Fruit fly (Drosophila melanogaster) whole organism, embryonic: ENCODE measurements around the gene Syx4.
A peak's percentile ranks its signal among the peaks of the same experiment; 100 is the strongest.

ENCODE experiments used
- Aef1 ChIP-seq: fragments of 200-800 bp; sonication (Bioruptor generic); IDR thresholded peaks from 3 replicates; pipeline ENCODE4 v1.3.6; 2022; ENCODE audit warnings: missing biosample characterization, missing genetic modification characterization
- Asciz ChIP-seq: fragments of 200-800 bp; sonication (Bioruptor generic); optimal IDR thresholded peaks from 2 replicates; lab custom pipeline; 2017; ENCODE audit warnings: missing biosample characterization, mild to moderate bottlenecking, missing genetic modification characterization, missing genetic modification reagents
- Bdp1 ChIP-seq: fragments of 200-800 bp; sonication (Bioruptor generic); optimal IDR thresholded peaks from 3 replicates; lab custom pipeline; 2016; ENCODE audit warnings: missing biosample characterization, missing genetic modification characterization
- CG11456 ChIP-seq: fragments of 200-800 bp; sonication (Bioruptor generic); IDR thresholded peaks from 3 replicates; pipeline ENCODE4 v1.3.6; 2022; ENCODE audit warnings: missing biosample characterization, missing genetic modification characterization
- CG11695 ChIP-seq: fragments of 200-800 bp; sonication (Bioruptor generic); IDR thresholded peaks from 3 replicates; pipeline ENCODE4 v1.3.6; 2022; ENCODE audit warnings: missing biosample characterization, missing genetic modification characterization
- CG15073 ChIP-seq: fragments of 200-800 bp; sonication (Bioruptor generic); optimal IDR thresholded peaks from 2 replicates; lab custom pipeline; 2016; ENCODE audit warnings: missing biosample characterization, missing genetic modification characterization
- CG1529 ChIP-seq: fragments of 200-800 bp; sonication (Bioruptor generic); optimal IDR thresholded peaks from 3 replicates; lab custom pipeline; 2018; ENCODE audit warnings: missing biosample characterization, missing genetic modification characterization
- CG15479 ChIP-seq: fragments of 200-800 bp; sonication (Bioruptor generic); optimal IDR thresholded peaks from 3 replicates; lab custom pipeline; 2019; ENCODE audit warnings: missing biosample characterization, mild to moderate bottlenecking, missing genetic modification characterization, moderate library complexity
- CG17186 ChIP-seq: fragments of 200-800 bp; sonication (Bioruptor generic); optimal IDR thresholded peaks from 3 replicates; lab custom pipeline; 2017; ENCODE audit warnings: missing biosample characterization, missing genetic modification reagents, missing genetic modification characterization
- CG17829 ChIP-seq: fragments of 200-800 bp; optimal IDR thresholded peaks from 2 replicates; lab custom pipeline; 2019; ENCODE audit warnings: missing biosample characterization, mild to moderate bottlenecking, missing genetic modification characterization, moderate library complexity
- CG1792 ChIP-seq: fragments of 200-800 bp; sonication (Bioruptor generic); optimal IDR thresholded peaks from 2 replicates; lab custom pipeline; 2016; ENCODE audit warnings: missing biosample characterization, missing genetic modification characterization
- CG30020 ChIP-seq: fragments of 200-800 bp; optimal IDR thresholded peaks from 2 replicates; lab custom pipeline; 2019; ENCODE audit warnings: missing biosample characterization, mild to moderate bottlenecking, missing genetic modification characterization, moderate library complexity
- CG31365 ChIP-seq: fragments of 200-800 bp; sonication (Bioruptor generic); optimal IDR thresholded peaks from 2 replicates; lab custom pipeline; 2018; ENCODE audit warnings: missing biosample characterization, mild to moderate bottlenecking, missing genetic modification characterization
- CG32532 ChIP-seq: fragments of 200-800 bp; sonication (Bioruptor generic); IDR thresholded peaks from 2 replicates; pipeline ENCODE4 v1.3.6; 2022; ENCODE audit warnings: missing biosample characterization, missing genetic modification characterization
- CG33557 ChIP-seq: fragments of 200-800 bp; sonication (Bioruptor generic); optimal IDR thresholded peaks from 2 replicates; lab custom pipeline; 2019; ENCODE audit warnings: missing biosample characterization, mild to moderate bottlenecking, missing genetic modification characterization, moderate library complexity
- CG3407 ChIP-seq: fragments of 200-800 bp; sonication (Bioruptor generic); optimal IDR thresholded peaks from 2 replicates; lab custom pipeline; 2018; ENCODE audit warnings: missing biosample characterization, mild to moderate bottlenecking, missing genetic modification characterization
- CG34376 ChIP-seq: fragments of 200-800 bp; sonication (Bioruptor generic); optimal IDR thresholded peaks from 2 replicates; lab custom pipeline; 2018; ENCODE audit warnings: missing biosample characterization, mild to moderate bottlenecking, missing genetic modification characterization
- CG4617 ChIP-seq: fragments of 200-800 bp; sonication (Bioruptor generic); optimal IDR thresholded peaks from 3 replicates; lab custom pipeline; 2016; ENCODE audit warnings: missing biosample characterization, missing genetic modification characterization, borderline replicate concordance
- CG5953 ChIP-seq: fragments of 200-800 bp; sonication (Bioruptor generic); IDR thresholded peaks from 2 replicates; pipeline ENCODE4 v1.3.6; 2022; ENCODE audit warnings: missing biosample characterization, missing genetic modification characterization
- CG6791 ChIP-seq: fragments of 200-800 bp; sonication (Bioruptor generic); IDR thresholded peaks from 3 replicates; pipeline ENCODE4 v1.3.6; 2022; ENCODE audit warnings: missing biosample characterization, missing genetic modification characterization; ENCODE audit not compliant: partially characterized antibody
- CG6813 ChIP-seq: fragments of 200-800 bp; sonication (Bioruptor generic); optimal IDR thresholded peaks from 2 replicates; lab custom pipeline; 2017; ENCODE audit warnings: missing biosample characterization, missing genetic modification characterization, mild to moderate bottlenecking, moderate library complexity, missing genetic modification reagents
- CG8944 ChIP-seq: fragments of 200-800 bp; sonication (Bioruptor generic); optimal IDR thresholded peaks from 3 replicates; lab custom pipeline; 2016; ENCODE audit warnings: missing biosample characterization, missing genetic modification characterization
- CG9727 ChIP-seq: fragments of 200-800 bp; sonication (Bioruptor generic); optimal IDR thresholded peaks from 3 replicates; lab custom pipeline; 2017; ENCODE audit warnings: missing biosample characterization, mild to moderate bottlenecking, missing genetic modification characterization
- Doc2 ChIP-seq: fragments of 200-800 bp; sonication (Bioruptor generic); IDR thresholded peaks from 2 replicates; pipeline ENCODE4 v1.3.6; 2022; ENCODE audit warnings: missing biosample characterization, missing genetic modification characterization
- Dp ChIP-seq: fragments of 200-800 bp; sonication (Bioruptor generic); optimal IDR thresholded peaks from 2 replicates; lab custom pipeline; 2018; ENCODE audit warnings: missing biosample characterization, mild to moderate bottlenecking, missing genetic modification characterization, moderate library complexity
- Hr78 ChIP-seq, 2 experiments: fragments of 200-800 bp in 1 of 2; fragments of >200 bp in 1 of 2; sonication (Bioruptor generic) in 1 of 2; optimal IDR thresholded peaks; 2 replicates each; lab custom pipeline; 2017 to 2019; ENCODE audit warnings: missing biosample characterization in 2 of 2, missing genetic modification characterization in 2 of 2, mild to moderate bottlenecking in 1 of 2, moderate library complexity in 1 of 2
- MTF-1 ChIP-seq: fragments of 200-800 bp; sonication (Bioruptor generic); optimal IDR thresholded peaks from 2 replicates; lab custom pipeline; 2018; ENCODE audit warnings: missing biosample characterization, mild to moderate bottlenecking, missing genetic modification characterization, borderline replicate concordance
- Nf-YC ChIP-seq: fragments of 200-800 bp; optimal IDR thresholded peaks from 3 replicates; lab custom pipeline; 2019; ENCODE audit warnings: missing biosample characterization, mild to moderate bottlenecking, missing genetic modification characterization, moderate library complexity
- Scr ChIP-seq: fragments of 200-800 bp; sonication (Bioruptor generic); IDR thresholded peaks from 2 replicates; pipeline ENCODE4 v1.3.6; 2022; ENCODE audit warnings: missing biosample characterization, missing genetic modification characterization; ENCODE audit not compliant: partially characterized antibody
- Taf1 ChIP-seq: fragments of 200-800 bp; sonication (Bioruptor generic); IDR thresholded peaks from 2 replicates; pipeline ENCODE4 v1.3.6; 2022; ENCODE audit warnings: missing biosample characterization, missing genetic modification characterization
- al ChIP-seq: fragments of 200-800 bp; sonication (Bioruptor generic); IDR thresholded peaks from 2 replicates; pipeline ENCODE4 v1.3.6; 2022; ENCODE audit warnings: missing biosample characterization, missing genetic modification characterization
- bigmax ChIP-seq: fragments of 200-800 bp; sonication (Bioruptor generic); optimal IDR thresholded peaks from 2 replicates; lab custom pipeline; 2018; ENCODE audit warnings: missing biosample characterization, mild to moderate bottlenecking, missing genetic modification characterization
- br ChIP-seq: fragments of >200 bp; optimal IDR thresholded peaks from 2 replicates; lab custom pipeline; 2017
- crol ChIP-seq: fragments of 200-800 bp; sonication (Bioruptor generic); IDR thresholded peaks from 2 replicates; pipeline ENCODE4 v1.3.6; 2022; ENCODE audit warnings: missing biosample characterization, missing genetic modification characterization
- cwo ChIP-seq: fragments of 200-800 bp; sonication (Bioruptor generic); optimal IDR thresholded peaks from 3 replicates; lab custom pipeline; 2017; ENCODE audit warnings: missing biosample characterization, missing genetic modification characterization, mild to moderate bottlenecking, moderate library complexity, missing genetic modification reagents
- dm ChIP-seq: fragments of 200-800 bp; sonication (Bioruptor generic); optimal IDR thresholded peaks from 3 replicates; lab custom pipeline; 2016; ENCODE audit warnings: missing biosample characterization, missing genetic modification characterization
- en ChIP-seq: fragments of 200-800 bp; sonication (Bioruptor generic); optimal IDR thresholded peaks from 2 replicates; lab custom pipeline; 2016; ENCODE audit warnings: missing biosample characterization, missing genetic modification characterization
- fd3F ChIP-seq: fragments of 200-800 bp; sonication (Bioruptor generic); optimal IDR thresholded peaks from 2 replicates; lab custom pipeline; 2018; ENCODE audit warnings: missing biosample characterization, mild to moderate bottlenecking, missing genetic modification characterization, moderate library complexity
- gsb-n ChIP-seq: fragments of 200-800 bp; sonication (Bioruptor generic); optimal IDR thresholded peaks from 3 replicates; lab custom pipeline; 2018; ENCODE audit warnings: missing biosample characterization, mild to moderate bottlenecking, missing genetic modification characterization
- jumu ChIP-seq: fragments of 200-800 bp; sonication (Bioruptor generic); optimal IDR thresholded peaks from 3 replicates; lab custom pipeline; 2016; ENCODE audit warnings: missing biosample characterization, missing genetic modification characterization
- lilli ChIP-seq: fragments of 200-800 bp; sonication (Bioruptor generic); optimal IDR thresholded peaks from 3 replicates; lab custom pipeline; 2016; ENCODE audit warnings: missing biosample characterization, missing genetic modification characterization
- lola ChIP-seq, 3 experiments: fragments of >200 bp in 2 of 3; fragments of 200-800 bp in 1 of 3; sonication (Bioruptor generic) in 1 of 3; optimal IDR thresholded peaks; 2 replicates each; lab custom pipeline; 2017 to 2019; ENCODE audit warnings: missing biosample characterization in 3 of 3, missing genetic modification characterization in 3 of 3, mild to moderate bottlenecking in 1 of 3, moderate library complexity in 1 of 3
- mld ChIP-seq: fragments of 200-800 bp; sonication (Bioruptor generic); IDR thresholded peaks from 3 replicates; pipeline ENCODE4 v1.3.6; 2022; ENCODE audit warnings: missing biosample characterization, missing genetic modification characterization; ENCODE audit not compliant: partially characterized antibody
- nerfin-1 ChIP-seq: fragments of 200-800 bp; sonication (Bioruptor generic); optimal IDR thresholded peaks from 3 replicates; lab custom pipeline; 2019; ENCODE audit warnings: missing biosample characterization, mild to moderate bottlenecking, missing genetic modification characterization, moderate library complexity
- org-1 ChIP-seq: fragments of 200-800 bp; sonication (Bioruptor generic); optimal IDR thresholded peaks from 2 replicates; lab custom pipeline; 2017; ENCODE audit warnings: missing biosample characterization, missing genetic modification characterization
- otp ChIP-seq: fragments of 200-800 bp; sonication (Bioruptor generic); IDR thresholded peaks from 3 replicates; pipeline ENCODE4, ENCODE4 v1.3.6; 2022; ENCODE audit warnings: missing biosample characterization, missing genetic modification characterization
- ranshi ChIP-seq: fragments of 200-800 bp; sonication (Bioruptor generic); IDR thresholded peaks from 2 replicates; pipeline ENCODE4 v1.3.6; 2022; ENCODE audit warnings: missing biosample characterization, missing genetic modification characterization
- slp2 ChIP-seq: fragments of 200-800 bp; sonication (Bioruptor generic); optimal IDR thresholded peaks from 2 replicates; lab custom pipeline; 2016; ENCODE audit warnings: missing biosample characterization, missing genetic modification characterization
- sob ChIP-seq: fragments of 200-800 bp; sonication (Bioruptor generic); IDR thresholded peaks from 2 replicates; pipeline ENCODE4 v1.3.6; 2022; ENCODE audit warnings: missing biosample characterization, missing genetic modification characterization
- twi ChIP-seq: fragments of 200-800 bp; optimal IDR thresholded peaks from 2 replicates; lab custom pipeline; 2019; ENCODE audit warnings: missing biosample characterization, mild to moderate bottlenecking, missing genetic modification characterization, moderate library complexity

Gene Syx4

dm6 chrX:2732127-2732526, 11.7 kb downstream of the Syx4 start, which contains the start of the genes ttm50 and CG2712 (continued):
- TF ChIP-seq CG9727 (GFP tag; lab: Kevin White, UChicago), result peak; percentile 70
- no peak for TF ChIP-seq CG5953 (GFP tag; lab: Robert Waterston, UW)
- peak; percentile 43 for TF ChIP-seq cwo (GFP tag; lab: Kevin White, UChicago)
- no peak for TF ChIP-seq CG15479 (GFP tag; lab: Kevin White, UChicago)
- no peak for TF ChIP-seq CG6791 (GFP tag; lab: Robert Waterston, UW)
- TF ChIP-seq CG6813 (GFP tag; lab: Kevin White, UChicago), result no peak
- TF ChIP-seq CG15073 (GFP tag; lab: Kevin White, UChicago), result no peak
- no peak for TF ChIP-seq gsb-n
- peak; percentile 50 for TF ChIP-seq CG4617 (GFP tag; lab: Kevin White, UChicago)
- no peak for TF ChIP-seq crol (GFP tag; lab: Robert Waterston, UW)
- TF ChIP-seq fd3F (GFP tag; lab: Kevin White, UChicago), result peak; percentile 27
- TF ChIP-seq twi (tag; lab: Kevin White, UChicago), result peak; percentile 66
- TF ChIP-seq CG3407, result no peak
- TF ChIP-seq org-1 (GFP tag; lab: Kevin White, UChicago), result no peak
- TF ChIP-seq jumu (GFP tag; lab: Kevin White, UChicago), result no peak
- no peak for TF ChIP-seq CG1792 (GFP tag; lab: Kevin White, UChicago)
- peak; percentile 58; the same call in 1 of the 2 replicates for TF ChIP-seq sob
- peak; percentile 29; the same call in 1 of the 2 replicates for TF ChIP-seq ranshi
- no peak for TF ChIP-seq br (lab: Kevin White, UChicago)
- no peak for TF ChIP-seq Aef1 (GFP tag; lab: Robert Waterston, UW)
- no peak for TF ChIP-seq CG11695
- TF ChIP-seq CG17829, result peak; percentile 61
- peak; percentile 36 for TF ChIP-seq nerfin-1 (tag; lab: Kevin White, UChicago)
- TF ChIP-seq CG32532 (GFP tag; lab: Robert Waterston, UW), result peak; percentile 54; the same call in 1 of the 2 replicates
- TF ChIP-seq MTF-1, result no peak
- TF ChIP-seq CG31365 (tag; lab: Kevin White, UChicago), result no peak
- TF ChIP-seq CG33557 (GFP tag; lab: Kevin White, UChicago), result peak; percentile 48
- no peak for TF ChIP-seq en (GFP tag; lab: Kevin White, UChicago)
- 0 out of 2 replicates have a peak, but pooled peaks have one; percentile 27 for TF ChIP-seq Doc2 (GFP tag; lab: Robert Waterston, UW)
- peak; percentile 52 for TF ChIP-seq CG30020 (tag; lab: Kevin White, UChicago)
- TF ChIP-seq CG17186 (GFP tag; lab: Kevin White, UChicago), result peak; percentile 94
- TF ChIP-seq mld (GFP tag; lab: Robert Waterston, UW), result no peak
- peak; percentile 60 for TF ChIP-seq al (GFP tag; lab: Robert Waterston, UW)
- TF ChIP-seq CG11456 (GFP tag; lab: Robert Waterston, UW), result no peak
- no peak for TF ChIP-seq CG8944 (GFP tag; lab: Kevin White, UChicago)
- TF ChIP-seq slp2, result no peak
- TF ChIP-seq CG34376, result peak; percentile 28
- TF ChIP-seq Nf-YC (tag; lab: Kevin White, UChicago), result peak; percentile 65
- TF ChIP-seq Dp, result peak; percentile 12
- no peak for TF ChIP-seq bigmax (GFP tag; lab: Kevin White, UChicago)
- no peak for TF ChIP-seq Asciz (GFP tag; lab: Kevin White, UChicago)
- TF ChIP-seq lola (GFP tag; optimal IDR thresholded peaks at IDR 0.05; lab: Kevin White, UChicago), result peak in 1 of 3 experiments; percentile 65
- no peak for TF ChIP-seq CG1529 (GFP tag; lab: Kevin White, UChicago)
- TF ChIP-seq Scr, result peak; percentile 42; the same call in 1 of the 2 replicates
- 0 out of 2 replicates have a peak, but pooled peaks have one; percentile 11 for TF ChIP-seq Taf1 (GFP tag; lab: Robert Waterston, UW)
- TF ChIP-seq Hr78 (GFP tag; optimal IDR thresholded peaks at IDR 0.05; lab: Kevin White, UChicago), result no peak
- TF ChIP-seq Bdp1, result no peak
- TF ChIP-seq lilli, result peak; percentile 57
- TF ChIP-seq dm (GFP tag; lab: Kevin White, UChicago), result peak; percentile 79
- TF ChIP-seq otp (GFP tag; lab: Robert Waterston, UW), result 0 out of 3 replicates have a peak, but pooled peaks have one; percentile 34
